Worm (Caenorhabditis elegans): ENCODE results near the gene C14C10.10.

ce11 chrV:12633046-12633445 is 34.1 kb upstream of the C14C10.10 start:
- no peak for TF ChIP-seq ama-1 (optimal IDR thresholded peaks at IDR 0.05)
- TF ChIP-seq odd-2 (tag; optimal IDR thresholded peaks at IDR 0.05), result no peak
- no peak for TF ChIP-seq pqm-1 (tag; optimal IDR thresholded peaks at IDR 0.05)
- no peak for TF ChIP-seq hlh-30 (tag; optimal IDR thresholded peaks at IDR 0.05; ENCODE audit: insufficient read depth)
- no peak for TF ChIP-seq fkh-10 (GFP tag; optimal IDR thresholded peaks at IDR 0.05)

Measured in whole organism, late embryonic.